Fruit fly (Drosophila melanogaster): ENCODE measurements around the gene Uch-L5.

Uch-L5 gene

DNA sequence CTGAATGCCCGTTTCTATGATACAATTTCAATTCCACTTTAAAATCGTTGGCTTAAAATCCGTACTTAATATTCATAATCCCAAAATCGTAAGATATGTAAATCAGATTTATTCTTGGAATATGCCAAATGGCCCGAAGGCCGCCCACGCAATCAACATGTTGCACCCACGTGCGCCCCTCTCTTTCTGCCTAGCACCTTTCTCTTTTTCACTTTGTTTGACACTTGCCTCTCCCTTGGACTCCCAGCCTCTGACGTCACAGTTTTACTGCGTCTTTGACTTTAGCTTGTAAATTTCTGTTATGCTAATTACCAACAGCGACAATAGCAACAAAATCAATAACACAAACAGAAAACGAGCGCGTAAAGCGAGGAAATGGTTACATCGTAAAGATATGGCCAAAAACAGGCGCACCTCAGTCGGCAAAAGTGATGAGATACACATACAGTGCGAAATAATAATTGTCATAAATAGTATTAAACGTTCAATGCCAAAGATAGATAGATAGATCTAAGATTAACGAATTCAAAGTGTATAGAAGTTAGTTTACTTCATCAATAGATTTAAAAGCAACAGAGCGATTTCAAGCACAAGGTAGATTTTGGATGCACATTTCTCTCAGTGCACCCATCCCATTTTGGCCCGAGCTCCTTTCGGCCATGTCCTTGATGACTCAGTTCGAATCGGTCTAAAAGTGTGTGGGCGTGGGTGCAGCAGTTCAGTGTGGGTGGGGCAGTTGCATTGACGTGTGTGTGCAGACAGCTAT, 27.0 kb upstream of the Uch-L5 start (continued):
- TF ChIP-seq phol (tag; optimal IDR thresholded peaks at IDR 0.05) (peak; percentile 15), CG18011 (GFP tag; optimal IDR thresholded peaks at IDR 0.05) (no peak), oc (tag; optimal IDR thresholded peaks at IDR 0.05) (no peak), Oaz (GFP tag; IDR thresholded peaks at IDR 0.05) (no peak), CG16863 (GFP tag; optimal IDR thresholded peaks at IDR 0.05) (no peak), CG13894 (tag; optimal IDR thresholded peaks at IDR 0.05) (no peak), nom (GFP tag; optimal IDR thresholded peaks at IDR 0.05) (no peak), CG9215 (GFP tag; IDR thresholded peaks at IDR 0.05) (no peak), croc (GFP tag; conservative IDR thresholded peaks at IDR 0.05) (no peak), Rfx (GFP tag; IDR thresholded peaks at IDR 0.05) (0 out of 2 replicates have a peak, but pooled peaks have one; percentile 31), pfk (GFP tag; optimal IDR thresholded peaks at IDR 0.05) (no peak), CG17361 (GFP tag; IDR thresholded peaks at IDR 0.05) (no peak), CHES-1-like (GFP tag; optimal IDR thresholded peaks at IDR 0.05) (no peak), lab (GFP tag; optimal IDR thresholded peaks at IDR 0.05) (peak; percentile 39), pho (GFP tag; optimal IDR thresholded peaks at IDR 0.05) (no peak), CG10274 (GFP tag; optimal IDR thresholded peaks at IDR 0.05) (no peak), scrt (GFP tag; optimal IDR thresholded peaks at IDR 0.05) (peak; percentile 58), CG12391 (tag; optimal IDR thresholded peaks at IDR 0.05) (no peak), CG10654 (GFP tag; optimal IDR thresholded peaks at IDR 0.05) (no peak), caup (GFP tag; optimal IDR thresholded peaks at IDR 0.05; ENCODE audit: severe bottlenecking) (peak; percentile 25), maf-S (GFP tag; optimal IDR thresholded peaks at IDR 0.05) (no peak), nmo (GFP tag; optimal IDR thresholded peaks at IDR 0.05) (peak; percentile 23), CG2678 (tag; optimal IDR thresholded peaks at IDR 0.05) (peak; percentile 37), CG1529 (GFP tag; optimal IDR thresholded peaks at IDR 0.05) (no peak), luna (GFP tag; optimal IDR thresholded peaks at IDR 0.05) (no peak), CG31365 (tag; optimal IDR thresholded peaks at IDR 0.05) (no peak), bab2 (GFP tag; optimal IDR thresholded peaks at IDR 0.05) (peak; percentile 10), gt (GFP tag; IDR thresholded peaks at IDR 0.05) (no peak), Dbx (GFP tag; IDR thresholded peaks at IDR 0.05) (no peak), slp2 (GFP tag; optimal IDR thresholded peaks at IDR 0.05) (no peak), br (optimal IDR thresholded peaks at IDR 0.05) (no peak), Trl (optimal IDR thresholded peaks at IDR 0.05) (peak in 1 of 2 experiments; percentile 8), Trl (GFP tag; optimal IDR thresholded peaks at IDR 0.05) (no peak), CG32532 (GFP tag; IDR thresholded peaks at IDR 0.05) (no peak), Xrp1 (GFP tag; IDR thresholded peaks at IDR 0.05) (peak; percentile 24; the same call in 1 of the 2 replicates), prd (optimal IDR thresholded peaks at IDR 0.05) (no peak), prd (GFP tag; IDR thresholded peaks at IDR 0.05) (peak; percentile 49; the same call in 1 of the 3 replicates), CG4854 (GFP tag; optimal IDR thresholded peaks at IDR 0.05) (no peak), CG11085 (GFP tag; IDR thresholded peaks at IDR 0.05) (no peak), sr (GFP tag; IDR thresholded peaks at IDR 0.05) (peak; percentile 98), Vsx1 (GFP tag; optimal IDR thresholded peaks at IDR 0.05) (no peak), CG14050 (GFP tag; IDR thresholded peaks at IDR 0.05) (no peak), BEAF-32 (GFP tag; optimal IDR thresholded peaks at IDR 0.05) (no peak), Fer3 (tag; optimal IDR thresholded peaks at IDR 0.05) (peak; percentile 22), Fer1 (GFP tag; optimal IDR thresholded peaks at IDR 0.05) (peak; percentile 1), bcd (GFP tag; optimal IDR thresholded peaks at IDR 0.05) (peak; percentile 8), CG4424 (GFP tag; optimal IDR thresholded peaks at IDR 0.05) (peak; percentile 16), CG3065 (GFP tag; optimal IDR thresholded peaks at IDR 0.05) (no peak), Bgb (GFP tag; IDR thresholded peaks at IDR 0.05; ENCODE audit: partially characterized antibody) (no peak), CG18599 (GFP tag; optimal IDR thresholded peaks at IDR 0.05) (peak; percentile 22)
